Worm (Caenorhabditis elegans): ENCODE data around the gene tat-6.

tat-6 gene

DNA sequence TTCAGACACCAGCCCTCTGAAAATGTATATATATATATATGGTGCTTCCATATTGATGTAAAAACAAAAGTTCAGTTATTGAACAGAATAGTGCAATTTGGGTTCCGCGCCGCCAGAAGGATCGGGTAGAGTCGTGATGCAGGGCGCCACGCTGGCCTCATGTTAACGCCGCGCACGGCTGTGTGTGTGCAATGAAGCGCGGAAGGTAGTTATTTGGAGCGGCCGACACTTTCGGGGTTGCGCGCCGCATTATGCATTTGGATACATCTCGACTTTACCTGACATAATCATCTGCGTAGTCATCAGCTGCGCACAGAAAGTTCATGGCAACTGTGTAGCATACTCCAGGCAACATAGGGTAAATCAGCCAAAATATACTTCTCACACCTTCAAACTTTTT is 22.1 kb upstream of the tat-6 start:
- TF ChIP-seq nhr-10 (tag; optimal IDR thresholded peaks at IDR 0.05) (no peak), daf-19 (GFP tag; conservative IDR thresholded peaks at IDR 0.05) (no peak), lsy-2 (tag; optimal IDR thresholded peaks at IDR 0.05) (no peak), hif-1 (tag; optimal IDR thresholded peaks at IDR 0.05) (no peak), D1046.2 (GFP tag; IDR thresholded peaks at IDR 0.05) (no peak), rbr-2 (tag; optimal IDR thresholded peaks at IDR 0.05) (no peak), lin-38 (GFP tag; IDR thresholded peaks at IDR 0.05) (no peak), mxl-2 (GFP tag; conservative IDR thresholded peaks at IDR 0.05) (no peak), pqm-1 (tag; optimal IDR thresholded peaks at IDR 0.05) (no peak), aha-1 (tag) (no peak), zag-1 (tag; optimal IDR thresholded peaks at IDR 0.05) (no peak), nhr-77 (tag; optimal IDR thresholded peaks at IDR 0.05) (no peak), daf-12 (tag; optimal IDR thresholded peaks at IDR 0.05) (no peak), lir-3 (tag; optimal IDR thresholded peaks at IDR 0.05) (no peak)

DNA sequence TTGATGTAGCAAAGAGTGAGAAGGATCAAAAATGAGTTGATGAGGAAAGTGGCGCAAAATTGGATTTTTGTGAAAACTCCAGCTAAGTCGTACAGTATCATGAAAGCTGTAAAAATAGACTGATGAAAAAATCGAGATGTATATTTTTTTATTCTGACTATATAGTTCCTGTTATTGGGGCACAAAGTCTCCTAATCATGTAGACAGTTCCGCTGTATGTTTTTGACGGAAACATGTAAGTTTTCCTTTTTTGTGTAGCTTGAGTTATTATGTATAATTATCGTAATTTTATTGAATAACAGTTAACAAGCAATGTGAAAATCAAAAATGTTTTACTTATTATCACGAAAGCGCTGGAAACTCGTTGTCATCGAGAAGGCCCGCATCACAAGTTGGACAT is 21.5 kb upstream of the tat-6 start, which contains the start of gene str-68:
Gene str-68, minus strand, starts transcription at position 101 of the 400 bp plus-strand sequence.
- TF ChIP-seq nhr-11 (tag; optimal IDR thresholded peaks at IDR 0.05): no peak
- TF ChIP-seq ama-1 (optimal IDR thresholded peaks at IDR 0.05): no peak
- TF ChIP-seq lin-13 (GFP tag; optimal IDR thresholded peaks at IDR 0.05): no peak
- no peak for TF ChIP-seq mdl-1 (tag; optimal IDR thresholded peaks at IDR 0.05)
- TF ChIP-seq fkh-10 (GFP tag; optimal IDR thresholded peaks at IDR 0.05): no peak
- no peak for TF ChIP-seq attf-4 (tag; optimal IDR thresholded peaks at IDR 0.05)
- no peak for TF ChIP-seq nhr-102 (tag; optimal IDR thresholded peaks at IDR 0.05)
- TF ChIP-seq nhr-10 (tag; optimal IDR thresholded peaks at IDR 0.05): no peak
- TF ChIP-seq ceh-32 (tag; optimal IDR thresholded peaks at IDR 0.05; ENCODE audit: poor library complexity): no peak
- TF ChIP-seq lim-7 (GFP tag; IDR thresholded peaks at IDR 0.05): no peak
- no peak for TF ChIP-seq set-16 (GFP tag; IDR thresholded peaks at IDR 0.05)
- no peak for TF ChIP-seq nhr-25 (tag; optimal IDR thresholded peaks at IDR 0.05; ENCODE audit: borderline replicate concordance, insufficient read depth)
- TF ChIP-seq F26F4.8 (GFP tag; conservative IDR thresholded peaks at IDR 0.05): no peak
- no peak for TF ChIP-seq aly-2 (tag; optimal IDR thresholded peaks at IDR 0.05)
- TF ChIP-seq nhr-76 (tag; optimal IDR thresholded peaks at IDR 0.05): no peak

- TF ChIP-seq pqm-1 (tag; optimal IDR thresholded peaks at IDR 0.05) (peak; percentile 66), T26A8.4 (GFP tag; IDR thresholded peaks at IDR 0.05) (no peak), vab-7 (GFP tag; IDR thresholded peaks at IDR 0.05) (no peak), sdz-12 (GFP tag; optimal IDR thresholded peaks at IDR 0.05) (no peak), duxl-1 (tag; optimal IDR thresholded peaks at IDR 0.05; ENCODE audit: poor library complexity) (no peak), rbr-2 (tag; optimal IDR thresholded peaks at IDR 0.05) (no peak), jun-1 (tag; optimal IDR thresholded peaks at IDR 0.05) (no peak), unc-62 (GFP tag; optimal IDR thresholded peaks at IDR 0.05 in 1 of 2) (peak in 1 of 2 experiments; percentile 53), unc-62 (tag; optimal IDR thresholded peaks at IDR 0.05) (no peak), ceh-20 (GFP tag; IDR thresholded peaks at IDR 0.05) (no peak), lin-38 (GFP tag; IDR thresholded peaks at IDR 0.05) (no peak), zip-2 (tag; optimal IDR thresholded peaks at IDR 0.05) (no peak), nhr-28 (tag; optimal IDR thresholded peaks at IDR 0.05) (peak; percentile 85), daf-8 (GFP tag; IDR thresholded peaks at IDR 0.05) (no peak), lin-13 (GFP tag; optimal IDR thresholded peaks at IDR 0.05) (no peak), hlh-11 (tag; optimal IDR thresholded peaks at IDR 0.05) (no peak), snpc-1.2 (GFP tag; IDR thresholded peaks at IDR 0.05) (no peak), ZK337.2 (GFP tag; IDR thresholded peaks at IDR 0.05) (no peak), dmd-9 (GFP tag; IDR thresholded peaks at IDR 0.05) (no peak)
Observed at ce11 chrV:3112198-3112597, 16.7 kb upstream of the tat-6 start.

All from whole organism, L4 larva.